Fruit fly (Drosophila melanogaster): ENCODE measurements around the gene CG5783.
A peak's percentile ranks its signal among the peaks of the same experiment; 100 is the strongest.

The CG5783 gene

dm6 chr2L:18141471-18142345 is 14.1 kb upstream of the CG5783 start:
- peak; percentile 63 for TF ChIP-seq dsx (GFP tag; optimal IDR thresholded peaks at IDR 0.05; ENCODE audit: poor library complexity, severe bottlenecking)
- peak; percentile 69 for TF ChIP-seq vri (GFP tag; optimal IDR thresholded peaks at IDR 0.05)
- TF ChIP-seq CG32006 (GFP tag; optimal IDR thresholded peaks at IDR 0.05): peak; percentile 87
- peak; percentile 39 for TF ChIP-seq Blimp-1 (GFP tag; optimal IDR thresholded peaks at IDR 0.05)
- no peak for TF ChIP-seq spab (GFP tag; optimal IDR thresholded peaks at IDR 0.05)
- TF ChIP-seq eg (GFP tag; IDR thresholded peaks at IDR 0.05): peak; percentile 78
- no peak for TF ChIP-seq salr (GFP tag; optimal IDR thresholded peaks at IDR 0.05)
- TF ChIP-seq esn (GFP tag; optimal IDR thresholded peaks at IDR 0.05): peak; percentile 85
- peak; percentile 39; the same call in 1 of the 2 replicates for TF ChIP-seq CG11294 (GFP tag; IDR thresholded peaks at IDR 0.05)
- TF ChIP-seq CG8319 (GFP tag; optimal IDR thresholded peaks at IDR 0.05): peak; percentile 51
- peak; percentile 9 for TF ChIP-seq CG6808 (GFP tag; optimal IDR thresholded peaks at IDR 0.05)
- TF ChIP-seq CG9139 (GFP tag; optimal IDR thresholded peaks at IDR 0.05): peak; percentile 48
- no peak; the same call in 1 of the 3 replicates for TF ChIP-seq CG6163 (GFP tag; IDR thresholded peaks at IDR 0.05)
- peak; percentile 61 for TF ChIP-seq CG11762 (GFP tag; optimal IDR thresholded peaks at IDR 0.05; ENCODE audit: insufficient read depth)
- TF ChIP-seq dac (GFP tag; optimal IDR thresholded peaks at IDR 0.05): peak; percentile 43
- TF ChIP-seq CG31627 (GFP tag; optimal IDR thresholded peaks at IDR 0.05): peak; percentile 70
- TF ChIP-seq CG7368 (GFP tag; optimal IDR thresholded peaks at IDR 0.05): peak; percentile 44
- peak; percentile 82 for TF ChIP-seq CG15336 (GFP tag; IDR thresholded peaks at IDR 0.05)
- peak; percentile 80 for TF ChIP-seq CG3919 (GFP tag; optimal IDR thresholded peaks at IDR 0.05)
- peak; percentile 68 for TF ChIP-seq Eip75B (GFP tag; optimal IDR thresholded peaks at IDR 0.05)
- peak; percentile 50 for TF ChIP-seq CG16779 (tag; optimal IDR thresholded peaks at IDR 0.05)
- TF ChIP-seq Hr39 (GFP tag; optimal IDR thresholded peaks at IDR 0.05): peak; percentile 68
- peak; percentile 74 for TF ChIP-seq CG6276 (GFP tag; optimal IDR thresholded peaks at IDR 0.05)
- TF ChIP-seq Hr38 (GFP tag; optimal IDR thresholded peaks at IDR 0.05): peak; percentile 17
- peak; percentile 58 for TF ChIP-seq achi (GFP tag; optimal IDR thresholded peaks at IDR 0.05)
- peak; percentile 52 for TF ChIP-seq CG3032 (tag; optimal IDR thresholded peaks at IDR 0.05)
- peak; percentile 63 for TF ChIP-seq CG8632 (GFP tag; optimal IDR thresholded peaks at IDR 0.05)
- peak; percentile 63 for TF ChIP-seq Sox14 (GFP tag; optimal IDR thresholded peaks at IDR 0.05)
- peak; percentile 51 for TF ChIP-seq Sox15 (GFP tag; optimal IDR thresholded peaks at IDR 0.05)
- TF ChIP-seq cyc (GFP tag; optimal IDR thresholded peaks at IDR 0.05): peak; percentile 53
- peak; percentile 57 for TF ChIP-seq Ets21C (GFP tag; optimal IDR thresholded peaks at IDR 0.05)
- peak; percentile 70 for TF ChIP-seq CG6792 (GFP tag; optimal IDR thresholded peaks at IDR 0.05)
- TF ChIP-seq Eip78C (GFP tag): peak; percentile 92
- TF ChIP-seq Sox102F (GFP tag; optimal IDR thresholded peaks at IDR 0.05): peak; percentile 78
- TF ChIP-seq OdsH (GFP tag; optimal IDR thresholded peaks at IDR 0.05): peak; percentile 80
- TF ChIP-seq Gug (GFP tag; IDR thresholded peaks at IDR 0.05): peak; percentile 50; the same call in 1 of the 2 replicates
- no peak for TF ChIP-seq fkh (GFP tag; optimal IDR thresholded peaks at IDR 0.05)
- peak; percentile 84 for TF ChIP-seq CG8119 (GFP tag; IDR thresholded peaks at IDR 0.05)
- TF ChIP-seq Ets96B (tag; optimal IDR thresholded peaks at IDR 0.05): peak; percentile 32
- TF ChIP-seq svp (GFP tag): peak; percentile 87
- peak; percentile 44 for TF ChIP-seq net (GFP tag; optimal IDR thresholded peaks at IDR 0.05)
- peak; percentile 79 for TF ChIP-seq pdm3 (GFP tag; optimal IDR thresholded peaks at IDR 0.05)
- peak; percentile 57 for TF ChIP-seq CG10669 (GFP tag; optimal IDR thresholded peaks at IDR 0.05)
- peak; percentile 80 for TF ChIP-seq Lpt (GFP tag; optimal IDR thresholded peaks at IDR 0.05)
- TF ChIP-seq CG34406 (GFP tag; optimal IDR thresholded peaks at IDR 0.05): peak; percentile 64
- no peak for TF ChIP-seq CG4318 (GFP tag; optimal IDR thresholded peaks at IDR 0.05)
- TF ChIP-seq CG11902 (GFP tag; optimal IDR thresholded peaks at IDR 0.05): peak; percentile 25
- TF ChIP-seq CG6854 (GFP tag; optimal IDR thresholded peaks at IDR 0.05): peak; percentile 70
- peak; percentile 76 for TF ChIP-seq topi (GFP tag; optimal IDR thresholded peaks at IDR 0.05)
- no peak for TF ChIP-seq Eip93F (GFP tag; optimal IDR thresholded peaks at IDR 0.05)
